Worm (Caenorhabditis elegans) whole organism, L4 larva: ENCODE results near the gene F09G8.7.

ENCODE experiments used
- D1046.2 ChIP-seq: fragments of 200-800 bp; sonication (Bioruptor generic); IDR thresholded peaks from 2 replicates; pipeline ENCODE4 v1.3.6; 2022; ENCODE audit warnings: missing genetic modification characterization, missing compliant biosample characterization
- F10B5.3 ChIP-seq: sonication (generic microtip); optimal IDR thresholded peaks from 2 replicates; lab custom pipeline; 2016; ENCODE audit warnings: mild to moderate bottlenecking, missing genetic modification characterization, missing compliant biosample characterization
- F26F4.8 ChIP-seq: fragments of 200-800 bp; sonication (Bioruptor generic); conservative IDR thresholded peaks from 2 replicates; pipeline ENCODE4 v1.3.6; 2022; ENCODE audit warnings: missing genetic modification characterization, missing compliant biosample characterization
- F44E2.7 ChIP-seq: fragments of 200-800 bp; sonication (Bioruptor generic); IDR thresholded peaks from 2 replicates; pipeline ENCODE4 v2.1.2; 2022; ENCODE audit warnings: missing genetic modification characterization, missing compliant biosample characterization
- T20F7.1 ChIP-seq: fragments of 200-800 bp; sonication (Bioruptor generic); optimal IDR thresholded peaks from 2 replicates; lab custom pipeline; 2018; ENCODE audit warnings: mild to moderate bottlenecking, missing genetic modification characterization, missing compliant biosample characterization
- Y105C5A.15 ChIP-seq: fragments of 200-800 bp; sonication (Bioruptor generic); IDR thresholded peaks from 2 replicates; pipeline ENCODE4 v1.3.6; 2022; ENCODE audit warnings: missing genetic modification characterization, missing compliant biosample characterization
- Y48G9A.11 ChIP-seq: fragments of 200-800 bp; sonication (Bioruptor generic); IDR thresholded peaks from 2 replicates; pipeline ENCODE4 v1.3.6; 2022; ENCODE audit warnings: missing genetic modification reagents, missing genetic modification characterization, missing compliant biosample characterization
- aha-1 ChIP-seq: fragments of 150-350 bp; peaks from one replicate; lab custom pipeline; 2014; ENCODE audit warnings: missing biosample characterization, missing genetic modification characterization
- ama-1 ChIP-seq: fragments of 150-350 bp; optimal IDR thresholded peaks from 2 replicates; lab custom pipeline; 2014; ENCODE audit warnings: inconsistent platforms, mixed read lengths
- ceh-28 ChIP-seq: fragments of 150-350 bp; optimal IDR thresholded peaks from 2 replicates; lab custom pipeline; 2014; ENCODE audit warnings: missing biosample characterization, missing genetic modification reagents, missing genetic modification characterization
- ceh-82 ChIP-seq: sonication (generic microtip); optimal IDR thresholded peaks from 2 replicates; lab custom pipeline; 2017; ENCODE audit warnings: missing biosample characterization, missing genetic modification characterization
- daf-12 ChIP-seq: fragments of 150-350 bp; optimal IDR thresholded peaks from 2 replicates; lab custom pipeline; 2014; ENCODE audit warnings: missing biosample characterization, missing genetic modification reagents, missing genetic modification characterization
- daf-16 ChIP-seq, 3 experiments: sonication (generic microtip); optimal IDR thresholded peaks; 2 replicates each; lab custom pipeline; 2016 to 2017; ENCODE audit warnings: missing genetic modification characterization in 3 of 3, missing genetic modification reagents in 3 of 3, mild to moderate bottlenecking in 2 of 3, missing compliant biosample characterization in 2 of 3, missing biosample characterization in 1 of 3, moderate library complexity in 1 of 3
- daf-19 ChIP-seq: fragments of 200-800 bp; sonication (Bioruptor generic); conservative IDR thresholded peaks from 2 replicates; pipeline ENCODE4 v1.3.6; 2022; ENCODE audit warnings: missing genetic modification characterization, missing compliant biosample characterization
- dmd-9 ChIP-seq: fragments of 200-800 bp; sonication (Bioruptor generic); IDR thresholded peaks from 2 replicates; pipeline ENCODE4 v1.3.6; 2022; ENCODE audit warnings: missing genetic modification reagents, missing genetic modification characterization, missing compliant biosample characterization
- dve-1 ChIP-seq: sonication (generic microtip); optimal IDR thresholded peaks from 2 replicates; lab custom pipeline; 2017; ENCODE audit warnings: antibody characterized with exemption, mild to moderate bottlenecking, missing genetic modification characterization, missing compliant biosample characterization; ENCODE audit not compliant: insufficient read depth
- fkh-10 ChIP-seq: fragments of 150-350 bp; optimal IDR thresholded peaks from 2 replicates; lab custom pipeline; 2014; ENCODE audit warnings: missing biosample characterization, missing genetic modification reagents, missing genetic modification characterization
- gei-8 ChIP-seq: fragments of 200-800 bp; sonication (Bioruptor generic); optimal IDR thresholded peaks from 2 replicates; lab custom pipeline; 2018; ENCODE audit warnings: mild to moderate bottlenecking, missing genetic modification characterization, missing compliant biosample characterization
- hif-1 ChIP-seq, 2 experiments: sonication (generic microtip); optimal IDR thresholded peaks; 2 replicates each; lab custom pipeline; 2016 to 2017; ENCODE audit warnings: missing compliant biosample characterization in 2 of 2, missing genetic modification characterization in 2 of 2, missing genetic modification reagents in 2 of 2, missing genotype in 2 of 2, mild to moderate bottlenecking in 1 of 2
- hlh-30 ChIP-seq: sonication (generic microtip); optimal IDR thresholded peaks from 2 replicates; lab custom pipeline; 2017; ENCODE audit warnings: antibody characterized with exemption, mild to moderate bottlenecking, missing genetic modification characterization, missing compliant biosample characterization; ENCODE audit not compliant: insufficient read depth
- jun-1 ChIP-seq: fragments of 150-350 bp; optimal IDR thresholded peaks from 2 replicates; lab custom pipeline; 2014; ENCODE audit warnings: missing biosample characterization, missing genetic modification reagents, missing genetic modification characterization
- lin-1 ChIP-seq: fragments of 200-800 bp; sonication (Bioruptor generic); IDR thresholded peaks from 2 replicates; pipeline ENCODE4 v1.3.6; 2022; ENCODE audit warnings: missing genetic modification reagents, missing genetic modification characterization, missing compliant biosample characterization
- lin-29 ChIP-seq: fragments of 200-800 bp; sonication (Bioruptor generic); IDR thresholded peaks from 2 replicates; pipeline ENCODE4 v1.3.6; 2022; ENCODE audit warnings: missing genetic modification reagents, missing genetic modification characterization, missing compliant biosample characterization
- lin-39 ChIP-seq: fragments of 150-350 bp; optimal IDR thresholded peaks from 2 replicates; lab custom pipeline; 2014; ENCODE audit warnings: missing biosample characterization, missing genetic modification reagents, missing genetic modification characterization
- lsy-2 ChIP-seq, 2 experiments: fragments of 150-350 bp in 1 of 2; sonication (generic microtip) in 1 of 2; optimal IDR thresholded peaks; 2 replicates each; lab custom pipeline; 2014 to 2017; ENCODE audit warnings: missing biosample characterization in 2 of 2, missing genetic modification characterization in 2 of 2
- mdt-29 ChIP-seq: fragments of 200-800 bp; sonication (Bioruptor generic); IDR thresholded peaks from 2 replicates; pipeline ENCODE4 v1.3.6; 2022; ENCODE audit warnings: missing genetic modification reagents, missing genetic modification characterization, missing compliant biosample characterization
- mxl-3 ChIP-seq: fragments of 200-800 bp; sonication (Bioruptor generic); optimal IDR thresholded peaks from 2 replicates; lab custom pipeline; 2018; ENCODE audit warnings: mild to moderate bottlenecking, missing genetic modification characterization, missing compliant biosample characterization
- nhr-10 ChIP-seq: fragments of 150-350 bp; optimal IDR thresholded peaks from 2 replicates; lab custom pipeline; 2014; ENCODE audit warnings: missing biosample characterization, missing genetic modification characterization
- nhr-102 ChIP-seq: sonication (generic microtip); optimal IDR thresholded peaks from 2 replicates; lab custom pipeline; 2016; ENCODE audit warnings: mild to moderate bottlenecking, missing genetic modification characterization, moderate library complexity, missing compliant biosample characterization
- nhr-11 ChIP-seq: fragments of 150-350 bp; optimal IDR thresholded peaks from 2 replicates; lab custom pipeline; 2014; ENCODE audit warnings: missing biosample characterization, missing genetic modification characterization
- nhr-237 ChIP-seq: sonication (generic microtip); optimal IDR thresholded peaks from 2 replicates; lab custom pipeline; 2017; ENCODE audit warnings: missing biosample characterization, missing genetic modification characterization
- nhr-28 ChIP-seq: fragments of 150-350 bp; optimal IDR thresholded peaks from 2 replicates; lab custom pipeline; 2014; ENCODE audit warnings: missing biosample characterization, missing genetic modification characterization
- nhr-42 ChIP-seq: fragments of 200-800 bp; sonication (Bioruptor generic); IDR thresholded peaks from 2 replicates; pipeline ENCODE4 v1.3.6; 2022; ENCODE audit warnings: missing genetic modification characterization, missing compliant biosample characterization
- nhr-77 ChIP-seq: fragments of 150-350 bp; optimal IDR thresholded peaks from 2 replicates; lab custom pipeline; 2014; ENCODE audit warnings: missing biosample characterization, missing genetic modification characterization
- pha-4 ChIP-seq, 2 experiments: fragments of 150-350 bp in 1 of 2; fragments of 200-800 bp in 1 of 2; sonication (Bioruptor generic) in 1 of 2; IDR thresholded peaks in 1 of 2; optimal IDR thresholded peaks in 1 of 2; 2 replicates each; pipeline versions ENCODE4 v1.3.6 to Lab custom; 2014 to 2022; ENCODE audit warnings: missing genetic modification characterization in 2 of 2, missing genetic modification reagents in 2 of 2, missing biosample characterization in 1 of 2, missing compliant biosample characterization in 1 of 2
- php-3 ChIP-seq: fragments of 200-800 bp; sonication (Bioruptor generic); IDR thresholded peaks from 2 replicates; pipeline ENCODE4 v1.3.6; 2022; ENCODE audit warnings: missing genetic modification reagents, missing genetic modification characterization, missing compliant biosample characterization
- pqm-1 ChIP-seq: sonication (generic microtip); optimal IDR thresholded peaks from 2 replicates; lab custom pipeline; 2017; ENCODE audit warnings: missing biosample characterization, missing genetic modification characterization
- spr-1 ChIP-seq: sonication (generic microtip); optimal IDR thresholded peaks from 2 replicates; lab custom pipeline; 2016; ENCODE audit warnings: mild to moderate bottlenecking, missing genetic modification characterization, missing compliant biosample characterization
- spr-3 ChIP-seq: fragments of 200-800 bp; sonication (Bioruptor generic); optimal IDR thresholded peaks from 2 replicates; lab custom pipeline; 2018; ENCODE audit warnings: mild to moderate bottlenecking, missing genetic modification characterization, missing compliant biosample characterization
- tag-97 ChIP-seq: fragments of 200-800 bp; sonication (Bioruptor generic); IDR thresholded peaks from 2 replicates; pipeline ENCODE4 v1.3.6; 2022; ENCODE audit warnings: missing genetic modification characterization, missing compliant biosample characterization
- tra-1 ChIP-seq: fragments of 200-800 bp; sonication (Bioruptor generic); IDR thresholded peaks from 2 replicates; pipeline ENCODE4 v1.3.6; 2022; ENCODE audit warnings: missing genetic modification reagents, missing genetic modification characterization, missing compliant biosample characterization
- unc-39 ChIP-seq: sonication (generic microtip); optimal IDR thresholded peaks from 2 replicates; lab custom pipeline; 2017; ENCODE audit warnings: missing biosample characterization, missing genetic modification characterization
- unc-62 ChIP-seq, 3 experiments: fragments of 150-350 bp in 1 of 3; sonication (generic microtip); optimal IDR thresholded peaks in 2 of 3; peaks in 1 of 3; 1 replicate in 1 of 3; 2 replicates in 2 of 3; lab custom pipeline; 2014 to 2017; ENCODE audit warnings: missing biosample characterization in 3 of 3, missing genetic modification characterization in 3 of 3, missing genetic modification reagents in 3 of 3, missing genotype in 1 of 3
- zag-1 ChIP-seq: fragments of 150-350 bp; optimal IDR thresholded peaks from 2 replicates; lab custom pipeline; 2014; ENCODE audit warnings: missing biosample characterization, missing genetic modification characterization
- zfp-2 ChIP-seq: sonication (generic microtip); optimal IDR thresholded peaks from 2 replicates; lab custom pipeline; 2016; ENCODE audit warnings: mild to moderate bottlenecking, missing genetic modification characterization, missing compliant biosample characterization
- zip-11 ChIP-seq: fragments of 200-800 bp; sonication (Bioruptor generic); IDR thresholded peaks from 2 replicates; pipeline ENCODE4 v1.3.6; 2022; ENCODE audit warnings: missing genetic modification characterization, missing compliant biosample characterization
- ztf-11 ChIP-seq: fragments of 150-350 bp; optimal IDR thresholded peaks from 2 replicates; lab custom pipeline; 2014; ENCODE audit warnings: missing biosample characterization, missing genetic modification characterization

The F09G8.7 gene

DNA sequence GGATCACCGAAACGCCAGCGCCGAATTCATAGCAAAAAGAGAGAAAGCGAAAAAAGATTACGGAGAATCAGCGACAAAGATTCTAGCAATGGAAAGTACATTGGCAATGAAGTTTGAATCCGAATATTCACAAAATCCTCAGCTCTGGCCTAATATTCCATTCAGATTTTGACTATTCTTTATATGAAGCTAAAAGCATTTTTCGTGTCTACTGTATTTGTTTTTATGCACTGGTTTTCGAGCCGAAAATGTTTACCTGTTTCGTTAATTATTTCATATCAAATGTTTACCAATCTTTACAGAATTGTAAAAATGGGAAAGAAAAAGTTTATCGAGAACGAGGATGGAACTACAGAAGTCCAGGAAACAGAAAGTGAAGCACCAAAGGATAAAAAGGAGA is 40.1 kb upstream of the F09G8.7 start, which contains the start of gene F10E9.4:
Gene F10E9.4, plus strand, starts transcription at position 301 of the 400 bp plus-strand sequence.
- TF ChIP-seq dmd-9 (GFP tag; lab: Robert Waterston, UW) (no peak), unc-62 (GFP tag; optimal IDR thresholded peaks at IDR 0.05 in 1 of 2; lab: Kevin White, UChicago) (no peak), unc-62 (tag; optimal IDR thresholded peaks at IDR 0.05; lab: Kevin White, UChicago) (no peak), nhr-11 (tag; lab: Kevin White, UChicago) (no peak), F44E2.7 (no peak), daf-12 (tag; lab: Kevin White, UChicago) (no peak), mdt-29 (no peak), aha-1 (tag; lab: Kevin White, UChicago) (no peak), nhr-10 (no peak), zag-1 (tag; lab: Kevin White, UChicago) (no peak), ceh-28 (tag; lab: Kevin White, UChicago) (no peak), pha-4 (GFP tag; IDR thresholded peaks at IDR 0.05; lab: Robert Waterston, UW) (no peak), pha-4 (tag; optimal IDR thresholded peaks at IDR 0.05; lab: Kevin White, UChicago) (no peak), lin-1 (GFP tag; lab: Robert Waterston, UW) (no peak), lin-39 (tag; lab: Kevin White, UChicago) (no peak), jun-1 (no peak), hif-1 (tag; optimal IDR thresholded peaks at IDR 0.05; lab: Kevin White, UChicago) (no peak)

- TF ChIP-seq fkh-10 (GFP tag; lab: Kevin White, UChicago): peak; percentile 60
- TF ChIP-seq zfp-2 (tag; lab: Kevin White, UChicago): peak; percentile 47
- no peak for TF ChIP-seq nhr-11 (tag; lab: Kevin White, UChicago)
- TF ChIP-seq zip-11: no peak
- peak; percentile 76 for TF ChIP-seq pha-4 (GFP tag; IDR thresholded peaks at IDR 0.05; lab: Robert Waterston, UW)
- peak; percentile 69 for TF ChIP-seq pha-4 (tag; optimal IDR thresholded peaks at IDR 0.05; lab: Kevin White, UChicago)
- no peak for TF ChIP-seq nhr-237 (tag; lab: Kevin White, UChicago)
- TF ChIP-seq ztf-11 (tag; lab: Kevin White, UChicago): no peak
- TF ChIP-seq spr-1 (tag; lab: Kevin White, UChicago): peak; percentile 32
- TF ChIP-seq zag-1 (tag; lab: Kevin White, UChicago): no peak
- no peak for TF ChIP-seq spr-3 (GFP tag; lab: Kevin White, UChicago)
- peak; percentile 60; the same call in 1 of the 2 replicates for TF ChIP-seq D1046.2 (GFP tag; lab: Robert Waterston, UW)
- peak; percentile 63 for TF ChIP-seq hlh-30 (tag; lab: Kevin White, UChicago)
- TF ChIP-seq daf-16 (GFP tag; optimal IDR thresholded peaks at IDR 0.05; lab: Kevin White, UChicago): peak in 1 of 2 experiments; percentile 27
- peak; percentile 56 for TF ChIP-seq daf-16 (tag; optimal IDR thresholded peaks at IDR 0.05; lab: Kevin White, UChicago)
- no peak; the same call in 1 of the 2 replicates for TF ChIP-seq tra-1 (GFP tag; lab: Robert Waterston, UW)
- peak; percentile 34 for TF ChIP-seq nhr-28 (tag; lab: Kevin White, UChicago)
- peak; percentile 99 for TF ChIP-seq T20F7.1 (GFP tag; lab: Kevin White, UChicago)
- TF ChIP-seq Y105C5A.15 (GFP tag; lab: Robert Waterston, UW): no peak
- TF ChIP-seq daf-19 (GFP tag; lab: Robert Waterston, UW): 0 out of 2 replicates have a peak, but pooled peaks have one; percentile 7
- TF ChIP-seq nhr-77 (tag; lab: Kevin White, UChicago): peak; percentile 57
- no peak for TF ChIP-seq F26F4.8 (GFP tag; lab: Robert Waterston, UW)
- peak in 1 of 2 experiments; percentile 93 for TF ChIP-seq hif-1 (tag; optimal IDR thresholded peaks at IDR 0.05; lab: Kevin White, UChicago)
- no peak for TF ChIP-seq aha-1 (tag; lab: Kevin White, UChicago)
- TF ChIP-seq jun-1: no peak
- no peak for TF ChIP-seq lin-29
- peak; percentile 54 for TF ChIP-seq nhr-102 (tag; lab: Kevin White, UChicago)
- TF ChIP-seq pqm-1 (tag; lab: Kevin White, UChicago): peak; percentile 25
- TF ChIP-seq dve-1 (tag; lab: Kevin White, UChicago): peak; percentile 86
- no peak for TF ChIP-seq ama-1 (lab: Kevin White, UChicago)
- no peak for TF ChIP-seq unc-62 (GFP tag; optimal IDR thresholded peaks at IDR 0.05 in 1 of 2; lab: Kevin White, UChicago)
- no peak for TF ChIP-seq unc-62 (tag; optimal IDR thresholded peaks at IDR 0.05; lab: Kevin White, UChicago)
- no peak for TF ChIP-seq unc-39
- peak; percentile 39 for TF ChIP-seq mxl-3 (GFP tag; lab: Kevin White, UChicago)
- no peak for TF ChIP-seq nhr-42 (GFP tag; lab: Robert Waterston, UW)
- 0 out of 2 replicates have a peak, but pooled peaks have one; percentile 10 for TF ChIP-seq tag-97 (GFP tag; lab: Robert Waterston, UW)
- 0 out of 2 replicates have a peak, but pooled peaks have one; percentile 45 for TF ChIP-seq mdt-29
- peak; percentile 99 for TF ChIP-seq Y48G9A.11 (GFP tag; lab: Robert Waterston, UW)
- TF ChIP-seq php-3 (GFP tag; lab: Robert Waterston, UW): no peak
- TF ChIP-seq gei-8: no peak
- TF ChIP-seq ceh-82 (tag; lab: Kevin White, UChicago): no peak
- TF ChIP-seq lsy-2 (tag; optimal IDR thresholded peaks at IDR 0.05; lab: Kevin White, UChicago): peak in 1 of 2 experiments; percentile 96
- TF ChIP-seq F10B5.3 (tag; lab: Kevin White, UChicago): no peak
These were observed 39.2 kb upstream of the F09G8.7 start, which contains the start of the genes F10E9.7 and F10E9.5 for ce11 chrIII:8307356-8307755. Gene F10E9.7 (minus strand): TSS chrIII:8307441. Gene F10E9.5 (plus strand): TSS chrIII:8307592.
